In genomic region chrX:7299399-7300355, dm6 we compare ENCODE assay signal across 2 fruit fly cellular contexts.
A peak's percentile ranks its signal among the peaks of the same experiment; 100 is the strongest.
TF ChIP-seq lines count a peak whose summit lies in the region.

No protein-coding gene starts in this region.

TF ChIP-seq in whole organism, embryonic, 481 proteins besides CTCF, POLR2A, EP300 and RAD21 (continued from another document and continues in another):
- no peak for TF ChIP-seq CG8290 (GFP tag; optimal IDR thresholded peaks at IDR 0.05; lab: Kevin White, UChicago)
- TF ChIP-seq CG8290 (tag; optimal IDR thresholded peaks at IDR 0.05; lab: Kevin White, UChicago), result no peak
- no peak for TF ChIP-seq CG16863 (GFP tag; optimal IDR thresholded peaks at IDR 0.05; lab: Kevin White, UChicago)
- no peak for TF ChIP-seq ssp (GFP tag; IDR thresholded peaks at IDR 0.05; lab: Robert Waterston, UW)
- peak; percentile 61 for TF ChIP-seq Drgx (GFP tag; IDR thresholded peaks at IDR 0.05; lab: Robert Waterston, UW)
- no peak for TF ChIP-seq Lim3 (GFP tag; IDR thresholded peaks at IDR 0.05; lab: Robert Waterston, UW)
- no peak for TF ChIP-seq fu2 (GFP tag; optimal IDR thresholded peaks at IDR 0.05; lab: Kevin White, UChicago)
- no peak for TF ChIP-seq CG6654 (GFP tag; optimal IDR thresholded peaks at IDR 0.05; lab: Kevin White, UChicago)
- no peak for TF ChIP-seq repo (GFP tag; optimal IDR thresholded peaks at IDR 0.05; lab: Kevin White, UChicago)
- peak; percentile 39 for TF ChIP-seq CG10209 (GFP tag; optimal IDR thresholded peaks at IDR 0.05; lab: Kevin White, UChicago)
- TF ChIP-seq wor (GFP tag; IDR thresholded peaks at IDR 0.05; lab: Robert Waterston, UW), result 0 out of 2 replicates have a peak, but pooled peaks have one; percentile 19
- no peak for TF ChIP-seq CG31224 (GFP tag; IDR thresholded peaks at IDR 0.05; lab: Robert Waterston, UW)
- peak; percentile 39 for TF ChIP-seq tap (tag; optimal IDR thresholded peaks at IDR 0.05; lab: Kevin White, UChicago)
- peak; percentile 46 for TF ChIP-seq fd96Cb (tag; optimal IDR thresholded peaks at IDR 0.05; lab: Kevin White, UChicago)
- peak; percentile 100 for TF ChIP-seq CG3407 (GFP tag; optimal IDR thresholded peaks at IDR 0.05; lab: Kevin White, UChicago)
- TF ChIP-seq hbn (GFP tag; IDR thresholded peaks at IDR 0.05; lab: Robert Waterston, UW; ENCODE audit: partially characterized antibody), result 0 out of 2 replicates have a peak, but pooled peaks have one; percentile 15
- peak; percentile 74 for TF ChIP-seq CG2678 (tag; optimal IDR thresholded peaks at IDR 0.05; lab: Kevin White, UChicago)
- TF ChIP-seq Doc3 (GFP tag; IDR thresholded peaks at IDR 0.05; lab: Robert Waterston, UW; ENCODE audit: partially characterized antibody), result no peak
- no peak for TF ChIP-seq CG1024 (GFP tag; IDR thresholded peaks at IDR 0.05; lab: Robert Waterston, UW)
- peak; percentile 97 for TF ChIP-seq Med (GFP tag; lab: Kevin White, UChicago)
- no peak for TF ChIP-seq Hand (GFP tag; optimal IDR thresholded peaks at IDR 0.05; lab: Kevin White, UChicago)
- no peak for TF ChIP-seq pzg (GFP tag; optimal IDR thresholded peaks at IDR 0.05; lab: Kevin White, UChicago)
- no peak for TF ChIP-seq HmgZ (tag; optimal IDR thresholded peaks at IDR 0.05; lab: Kevin White, UChicago)
- TF ChIP-seq CG11560 (tag; IDR thresholded peaks at IDR 0.05; lab: Robert Waterston, UW), result 0 out of 3 replicates have a peak, but pooled peaks have one; percentile 9
- no peak for TF ChIP-seq NK7.1 (GFP tag; optimal IDR thresholded peaks at IDR 0.05; lab: Kevin White, UChicago)
- TF ChIP-seq Dbx (GFP tag; IDR thresholded peaks at IDR 0.05; lab: Robert Waterston, UW), result 0 out of 3 replicates have a peak, but pooled peaks have one; percentile 22
- no peak for TF ChIP-seq usp (GFP tag; optimal IDR thresholded peaks at IDR 0.05; lab: Kevin White, UChicago)
- TF ChIP-seq sqz (GFP tag; optimal IDR thresholded peaks at IDR 0.05; lab: Kevin White, UChicago), result no peak
- TF ChIP-seq CG7839 (tag; optimal IDR thresholded peaks at IDR 0.05; lab: Kevin White, UChicago), result peak; percentile 60
- TF ChIP-seq slou (GFP tag; optimal IDR thresholded peaks at IDR 0.05; lab: Kevin White, UChicago), result no peak
- TF ChIP-seq Sox102F (GFP tag; optimal IDR thresholded peaks at IDR 0.05; lab: Kevin White, UChicago), result peak; percentile 69
- TF ChIP-seq Tbp (GFP tag; optimal IDR thresholded peaks at IDR 0.05; lab: Kevin White, UChicago), result no peak
- no peak for TF ChIP-seq CG7271 (tag; optimal IDR thresholded peaks at IDR 0.05; lab: Kevin White, UChicago)
- TF ChIP-seq CG1792 (GFP tag; optimal IDR thresholded peaks at IDR 0.05; lab: Kevin White, UChicago), result no peak
- peak; percentile 13 for TF ChIP-seq bab2 (GFP tag; optimal IDR thresholded peaks at IDR 0.05; lab: Kevin White, UChicago)
- 0 out of 3 replicates have a peak, but pooled peaks have one; percentile 17 for TF ChIP-seq zen2 (GFP tag; IDR thresholded peaks at IDR 0.05; lab: Robert Waterston, UW; ENCODE audit: partially characterized antibody)
- no peak for TF ChIP-seq CG6254 (GFP tag; optimal IDR thresholded peaks at IDR 0.05; lab: Kevin White, UChicago)
- TF ChIP-seq dysf (GFP tag; IDR thresholded peaks at IDR 0.05; lab: Robert Waterston, UW), result peak; percentile 72
- no peak for TF ChIP-seq CG13123 (GFP tag; optimal IDR thresholded peaks at IDR 0.05; lab: Kevin White, UChicago)
- TF ChIP-seq al (GFP tag; IDR thresholded peaks at IDR 0.05; lab: Robert Waterston, UW), result peak; percentile 41; the same call in 1 of the 2 replicates
- TF ChIP-seq CG8765 (GFP tag; IDR thresholded peaks at IDR 0.05; lab: Robert Waterston, UW), result no peak
- no peak for TF ChIP-seq CG18764 (GFP tag; optimal IDR thresholded peaks at IDR 0.05; lab: Kevin White, UChicago)
- peak; percentile 81 for TF ChIP-seq CG12769 (tag; optimal IDR thresholded peaks at IDR 0.05; lab: Kevin White, UChicago)
- no peak for TF ChIP-seq vnd (GFP tag; IDR thresholded peaks at IDR 0.05; lab: Robert Waterston, UW; ENCODE audit: partially characterized antibody)
- no peak for TF ChIP-seq CG4328 (GFP tag; optimal IDR thresholded peaks at IDR 0.05; lab: Kevin White, UChicago)
- TF ChIP-seq CG12155 (GFP tag; optimal IDR thresholded peaks at IDR 0.05; lab: Kevin White, UChicago), result peak; percentile 15
- no peak for TF ChIP-seq zen (tag; optimal IDR thresholded peaks at IDR 0.05; lab: Kevin White, UChicago)
- TF ChIP-seq dimm (GFP tag; IDR thresholded peaks at IDR 0.05; lab: Robert Waterston, UW), result no peak
- TF ChIP-seq Antp (GFP tag; optimal IDR thresholded peaks at IDR 0.05; lab: Kevin White, UChicago), result peak; percentile 18
- TF ChIP-seq CG1832 (GFP tag; optimal IDR thresholded peaks at IDR 0.05; lab: Kevin White, UChicago), result peak; percentile 58
- no peak for TF ChIP-seq CG14860 (GFP tag; IDR thresholded peaks at IDR 0.05; lab: Robert Waterston, UW; ENCODE audit: partially characterized antibody)
- TF ChIP-seq CG8089 (GFP tag; optimal IDR thresholded peaks at IDR 0.05; lab: Kevin White, UChicago), result no peak
- no peak for TF ChIP-seq Awh (GFP tag; IDR thresholded peaks at IDR 0.05; lab: Robert Waterston, UW)
- no peak for TF ChIP-seq Hr3 (GFP tag; optimal IDR thresholded peaks at IDR 0.05; lab: Kevin White, UChicago)
- peak; percentile 32 for TF ChIP-seq CG10147 (GFP tag; optimal IDR thresholded peaks at IDR 0.05; lab: Kevin White, UChicago)
- TF ChIP-seq ranshi (GFP tag; IDR thresholded peaks at IDR 0.05; lab: Robert Waterston, UW), result no peak
- TF ChIP-seq CG7372 (GFP tag; IDR thresholded peaks at IDR 0.05; lab: Robert Waterston, UW), result no peak
- no peak for TF ChIP-seq CG4360 (GFP tag; IDR thresholded peaks at IDR 0.05; lab: Robert Waterston, UW)
- peak; percentile 7 for TF ChIP-seq CG8281 (tag; optimal IDR thresholded peaks at IDR 0.05; lab: Kevin White, UChicago)
- no peak for TF ChIP-seq HLH4C (GFP tag; IDR thresholded peaks at IDR 0.05; lab: Robert Waterston, UW; ENCODE audit: partially characterized antibody)
- TF ChIP-seq HLH54F (GFP tag; optimal IDR thresholded peaks at IDR 0.05; lab: Kevin White, UChicago), result peak; percentile 34
- TF ChIP-seq C15 (GFP tag; IDR thresholded peaks at IDR 0.05; lab: Robert Waterston, UW), result no peak
- TF ChIP-seq Stat92E (GFP tag; optimal IDR thresholded peaks at IDR 0.05; lab: Kevin White, UChicago), result no peak
- no peak for TF ChIP-seq Gug (GFP tag; IDR thresholded peaks at IDR 0.05; lab: Robert Waterston, UW)
- no peak for TF ChIP-seq CG33213 (GFP tag; optimal IDR thresholded peaks at IDR 0.05; lab: Kevin White, UChicago)
- 0 out of 2 replicates have a peak, but pooled peaks have one; percentile 26 for TF ChIP-seq bowl (GFP tag; IDR thresholded peaks at IDR 0.05; lab: Robert Waterston, UW)

TF ChIP-seq in whole organism, prepupa, 60 proteins besides CTCF, POLR2A, EP300 and RAD21 (continued from another document):
- TF ChIP-seq Sox102F (GFP tag; optimal IDR thresholded peaks at IDR 0.05; lab: Kevin White, UChicago) (peak; percentile 67), Sox14 (GFP tag; optimal IDR thresholded peaks at IDR 0.05; lab: Kevin White, UChicago) (peak; percentile 40), lz (GFP tag; optimal IDR thresholded peaks at IDR 0.05; lab: Kevin White, UChicago) (peak; percentile 70), CG6854 (GFP tag; optimal IDR thresholded peaks at IDR 0.05; lab: Kevin White, UChicago) (no peak), CG1621 (tag; optimal IDR thresholded peaks at IDR 0.05; lab: Kevin White, UChicago) (peak; percentile 30), acj6 (GFP tag; optimal IDR thresholded peaks at IDR 0.05; lab: Kevin White, UChicago) (peak; percentile 77), salr (GFP tag; optimal IDR thresholded peaks at IDR 0.05; lab: Kevin White, UChicago) (peak; percentile 10 to 19)
